Worm (Caenorhabditis elegans) whole organism, L1 larva: ENCODE data around the gene F36G3.2.

Experiments used
- C04F5.9 ChIP-seq: sonication (generic microtip); optimal IDR thresholded peaks from 2 replicates; lab custom pipeline; 2016; ENCODE audit warnings: missing genetic modification characterization, missing compliant biosample characterization
- C16A3.4 ChIP-seq: fragments of 150-350 bp; optimal IDR thresholded peaks from 2 replicates; lab custom pipeline; 2014; ENCODE audit warnings: missing biosample characterization, missing genetic modification characterization
- C34B4.2 ChIP-seq: sonication (generic microtip); optimal IDR thresholded peaks from 2 replicates; lab custom pipeline; 2017; ENCODE audit warnings: mild to moderate bottlenecking, missing genetic modification characterization, missing compliant biosample characterization
- aha-1 ChIP-seq: fragments of 150-350 bp; optimal IDR thresholded peaks from 2 replicates; lab custom pipeline; 2014; ENCODE audit warnings: missing biosample characterization, missing genetic modification characterization
- blmp-1 ChIP-seq: fragments of 150-350 bp; optimal IDR thresholded peaks from 2 replicates; lab custom pipeline; 2014; ENCODE audit warnings: missing biosample characterization, missing genetic modification characterization
- ceh-82 ChIP-seq, 3 experiments: fragments of 150-350 bp in 1 of 3; sonication (generic microtip) in 2 of 3; optimal IDR thresholded peaks; 2 replicates each; lab custom pipeline; 2014 to 2017; ENCODE audit warnings: missing biosample characterization in 3 of 3, missing genetic modification characterization in 3 of 3
- ceh-88 ChIP-seq: fragments of 200-800 bp; sonication (Bioruptor generic); IDR thresholded peaks from 2 replicates; pipeline ENCODE4 v1.3.6; 2022; ENCODE audit warnings: missing genetic modification characterization, missing compliant biosample characterization
- ceh-90 ChIP-seq: sonication (generic microtip); optimal IDR thresholded peaks from 2 replicates; lab custom pipeline; 2016; ENCODE audit warnings: missing genetic modification characterization, missing compliant biosample characterization
- dsc-1 ChIP-seq: sonication (generic microtip); optimal IDR thresholded peaks from 2 replicates; lab custom pipeline; 2016; ENCODE audit warnings: mild to moderate bottlenecking, missing genetic modification characterization, missing compliant biosample characterization
- efl-3 ChIP-seq: fragments of 200-800 bp; sonication (Bioruptor generic); optimal IDR thresholded peaks from 2 replicates; lab custom pipeline; 2018; ENCODE audit warnings: mild to moderate bottlenecking, missing genetic modification characterization, missing compliant biosample characterization
- egl-27 ChIP-seq, 2 experiments: fragments of 150-350 bp in 1 of 2; sonication (generic microtip); optimal IDR thresholded peaks; 3 replicates each; lab custom pipeline; 2017 to 2018; ENCODE audit warnings: missing biosample characterization in 2 of 2, missing genetic modification characterization in 2 of 2, missing genetic modification reagents in 2 of 2
- fkh-10 ChIP-seq: sonication (generic microtip); optimal IDR thresholded peaks from 2 replicates; lab custom pipeline; 2017; ENCODE audit warnings: missing biosample characterization, missing genetic modification reagents, missing genetic modification characterization
- fkh-4 ChIP-seq: sonication (generic microtip); optimal IDR thresholded peaks from 2 replicates; lab custom pipeline; 2016; ENCODE audit warnings: missing compliant biosample characterization, missing genetic modification characterization, borderline replicate concordance
- fkh-8 ChIP-seq: sonication (generic microtip); optimal IDR thresholded peaks from 2 replicates; lab custom pipeline; 2016; ENCODE audit warnings: mild to moderate bottlenecking, missing genetic modification characterization, missing compliant biosample characterization
- hpl-2 ChIP-seq: fragments of 150-350 bp; optimal IDR thresholded peaks from 2 replicates; lab custom pipeline; 2014; ENCODE audit warnings: missing biosample characterization, missing genetic modification reagents, missing genetic modification characterization
- irx-1 ChIP-seq: sonication (generic microtip); optimal IDR thresholded peaks from 2 replicates; lab custom pipeline; 2016; ENCODE audit warnings: missing genetic modification characterization, missing compliant biosample characterization
- lin-14 ChIP-seq: fragments of 200-800 bp; sonication (Bioruptor generic); optimal IDR thresholded peaks from 2 replicates; lab custom pipeline; 2018; ENCODE audit warnings: mild to moderate bottlenecking, missing genetic modification characterization, moderate library complexity, missing compliant biosample characterization
- lin-39 ChIP-seq: fragments of 150-350 bp; optimal IDR thresholded peaks from 2 replicates; lab custom pipeline; 2014; ENCODE audit warnings: missing biosample characterization, missing genetic modification reagents, missing genetic modification characterization
- lir-3 ChIP-seq: sonication (generic microtip); optimal IDR thresholded peaks from 2 replicates; lab custom pipeline; 2016; ENCODE audit warnings: mild to moderate bottlenecking, missing genetic modification characterization, moderate library complexity, missing compliant biosample characterization; ENCODE audit not compliant: poor library complexity
- nhr-12 ChIP-seq: sonication (generic microtip); optimal IDR thresholded peaks from 2 replicates; lab custom pipeline; 2017; ENCODE audit warnings: missing biosample characterization, missing genetic modification characterization
- nhr-19 ChIP-seq: fragments of 200-800 bp; sonication (Bioruptor generic); conservative IDR thresholded peaks from 2 replicates; pipeline ENCODE4 v1.3.6; 2022; ENCODE audit warnings: missing genetic modification characterization, missing compliant biosample characterization
- nhr-20 ChIP-seq: sonication (generic microtip); optimal IDR thresholded peaks from 2 replicates; lab custom pipeline; 2016; ENCODE audit warnings: mild to moderate bottlenecking, missing genetic modification characterization, missing compliant biosample characterization
- nhr-28 ChIP-seq: fragments of 150-350 bp; optimal IDR thresholded peaks from 2 replicates; lab custom pipeline; 2014; ENCODE audit warnings: missing biosample characterization, missing genetic modification characterization
- nhr-71 ChIP-seq: sonication (generic microtip); optimal IDR thresholded peaks from 2 replicates; lab custom pipeline; 2016; ENCODE audit warnings: mild to moderate bottlenecking, missing genetic modification characterization, moderate library complexity, missing compliant biosample characterization
- nhr-76 ChIP-seq: sonication (generic microtip); optimal IDR thresholded peaks from 2 replicates; lab custom pipeline; 2017; ENCODE audit warnings: missing biosample characterization, missing genetic modification characterization
- nhr-77 ChIP-seq: fragments of 150-350 bp; optimal IDR thresholded peaks from 2 replicates; lab custom pipeline; 2014; ENCODE audit warnings: missing biosample characterization, missing genetic modification characterization
- nhr-84 ChIP-seq: sonication (generic microtip); optimal IDR thresholded peaks from 2 replicates; lab custom pipeline; 2017; ENCODE audit warnings: missing biosample characterization, missing genetic modification characterization
- pag-3 ChIP-seq: sonication (generic microtip); optimal IDR thresholded peaks from 2 replicates; lab custom pipeline; 2017; ENCODE audit warnings: missing genetic modification characterization, mild to moderate bottlenecking, missing compliant biosample characterization, antibody characterized with exemption, borderline replicate concordance; ENCODE audit not compliant: insufficient read depth
- pax-3 ChIP-seq: fragments of 200-800 bp; sonication (Bioruptor generic); optimal IDR thresholded peaks from 2 replicates; lab custom pipeline; 2018; ENCODE audit warnings: mild to moderate bottlenecking, missing genetic modification characterization, moderate library complexity, missing compliant biosample characterization
- rnt-1 ChIP-seq: sonication (generic microtip); optimal IDR thresholded peaks from 2 replicates; lab custom pipeline; 2016; ENCODE audit warnings: mild to moderate bottlenecking, missing genetic modification characterization, moderate library complexity, missing compliant biosample characterization
- skn-1 ChIP-seq: fragments of 150-350 bp; optimal IDR thresholded peaks from 2 replicates; lab custom pipeline; 2014; ENCODE audit warnings: missing biosample characterization, missing genetic modification characterization
- sox-4 ChIP-seq: sonication (generic microtip); optimal IDR thresholded peaks from 2 replicates; lab custom pipeline; 2016; ENCODE audit warnings: missing genetic modification characterization, missing compliant biosample characterization
- sup-37 ChIP-seq: fragments of 200-800 bp; sonication (Bioruptor generic); optimal IDR thresholded peaks from 2 replicates; lab custom pipeline; 2018; ENCODE audit warnings: mild to moderate bottlenecking, missing genetic modification characterization, missing compliant biosample characterization
- unc-30 ChIP-seq: sonication (generic microtip); optimal IDR thresholded peaks from 2 replicates; lab custom pipeline; 2017; ENCODE audit warnings: missing biosample characterization, missing genetic modification characterization
- unc-86 ChIP-seq: sonication (generic microtip); optimal IDR thresholded peaks from 2 replicates; lab custom pipeline; 2016; ENCODE audit warnings: missing genetic modification characterization, missing compliant biosample characterization
- xbp-1 ChIP-seq: sonication (generic microtip); optimal IDR thresholded peaks from 2 replicates; lab custom pipeline; 2016; ENCODE audit warnings: missing genetic modification characterization, missing compliant biosample characterization
- zag-1 ChIP-seq: fragments of 150-350 bp; optimal IDR thresholded peaks from 2 replicates; lab custom pipeline; 2014; ENCODE audit warnings: missing biosample characterization, missing genetic modification characterization
- ztf-11 ChIP-seq, 2 experiments: sonication (generic microtip); optimal IDR thresholded peaks; 2 replicates each; lab custom pipeline; 2016 to 2017; ENCODE audit warnings: missing genetic modification characterization in 2 of 2, missing biosample characterization in 1 of 2, missing compliant biosample characterization in 1 of 2

F36G3.2 gene

DNA sequence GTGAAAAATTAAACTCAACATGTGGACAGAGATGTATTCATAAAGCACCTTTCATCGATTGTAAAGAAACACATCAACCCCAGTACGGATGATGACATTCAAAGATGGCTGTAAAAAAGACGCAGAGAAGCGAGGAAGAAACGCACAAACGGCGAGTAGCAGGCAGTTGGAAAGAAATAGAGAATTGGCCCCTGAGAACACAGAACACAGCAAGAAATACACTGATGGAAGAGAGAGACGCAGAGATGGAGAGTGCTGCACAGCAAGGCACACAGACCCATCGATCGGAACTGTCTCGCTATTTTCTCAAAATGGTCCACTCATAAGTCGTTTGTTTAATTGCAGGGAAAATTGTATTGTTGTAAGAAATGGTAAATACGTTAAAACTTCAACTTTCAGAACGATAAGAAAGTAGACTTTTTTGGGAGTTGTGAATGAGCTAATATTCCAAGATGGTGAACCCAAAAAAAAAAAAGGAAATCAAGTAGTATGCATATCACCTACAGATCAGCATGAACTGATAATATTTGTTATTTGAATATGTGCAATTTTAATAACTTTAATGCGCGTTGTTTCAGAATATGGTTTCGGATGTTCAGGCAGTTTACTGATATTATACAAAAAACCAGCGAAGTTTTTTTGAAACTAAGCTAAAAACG, 28.7 kb upstream of the F36G3.2 start (continued):
- TF ChIP-seq sox-4 (tag; lab: Kevin White, UChicago): no peak
- TF ChIP-seq lin-39: no peak
- TF ChIP-seq ceh-82 (tag; optimal IDR thresholded peaks at IDR 0.05; lab: Kevin White, UChicago): peak in 1 of 3 experiments; percentile 3
- TF ChIP-seq zag-1 (tag; lab: Kevin White, UChicago): no peak
- no peak for TF ChIP-seq hpl-2 (GFP tag; lab: Kevin White, UChicago)
- TF ChIP-seq nhr-76: no peak
- no peak for TF ChIP-seq efl-3 (GFP tag; lab: Kevin White, UChicago)
- no peak for TF ChIP-seq unc-30 (tag; lab: Kevin White, UChicago)
- no peak for TF ChIP-seq sup-37 (GFP tag; lab: Kevin White, UChicago)
- TF ChIP-seq C04F5.9: no peak
- no peak for TF ChIP-seq fkh-4 (tag; lab: Kevin White, UChicago)
- peak; percentile 31 for TF ChIP-seq C16A3.4 (tag; lab: Kevin White, UChicago)
- TF ChIP-seq xbp-1 (tag; lab: Kevin White, UChicago): peak; percentile 54
- TF ChIP-seq nhr-12 (tag; lab: Kevin White, UChicago): no peak
- TF ChIP-seq lir-3 (tag; lab: Kevin White, UChicago): peak; percentile 55
- TF ChIP-seq nhr-28 (tag; lab: Kevin White, UChicago): no peak
- TF ChIP-seq dsc-1 (tag; lab: Kevin White, UChicago): peak; percentile 25
- TF ChIP-seq skn-1: peak; percentile 90
- TF ChIP-seq egl-27 (tag; optimal IDR thresholded peaks at IDR 0.05; lab: Kevin White, UChicago): peak; percentile 0 to 22
- TF ChIP-seq pag-3 (tag; lab: Kevin White, UChicago): no peak
- no peak for TF ChIP-seq fkh-10 (GFP tag; lab: Kevin White, UChicago)
- TF ChIP-seq nhr-84: no peak
- no peak for TF ChIP-seq aha-1
- peak; percentile 56 for TF ChIP-seq blmp-1 (tag; lab: Kevin White, UChicago)
- no peak for TF ChIP-seq ceh-90 (tag; lab: Kevin White, UChicago)
- TF ChIP-seq C34B4.2: no peak
- no peak for TF ChIP-seq pax-3 (tag; lab: Kevin White, UChicago)
- peak; percentile 60 for TF ChIP-seq rnt-1
- no peak for TF ChIP-seq ceh-88
- TF ChIP-seq nhr-77: no peak
- TF ChIP-seq irx-1 (tag; lab: Kevin White, UChicago): no peak
- TF ChIP-seq ztf-11 (tag; optimal IDR thresholded peaks at IDR 0.05; lab: Kevin White, UChicago): no peak
- no peak for TF ChIP-seq fkh-8 (tag; lab: Kevin White, UChicago)
- TF ChIP-seq nhr-71 (tag; lab: Kevin White, UChicago): peak; percentile 71
- peak; percentile 25; the same call in 1 of the 2 replicates for TF ChIP-seq nhr-19 (GFP tag; lab: Robert Waterston, UW)

DNA sequence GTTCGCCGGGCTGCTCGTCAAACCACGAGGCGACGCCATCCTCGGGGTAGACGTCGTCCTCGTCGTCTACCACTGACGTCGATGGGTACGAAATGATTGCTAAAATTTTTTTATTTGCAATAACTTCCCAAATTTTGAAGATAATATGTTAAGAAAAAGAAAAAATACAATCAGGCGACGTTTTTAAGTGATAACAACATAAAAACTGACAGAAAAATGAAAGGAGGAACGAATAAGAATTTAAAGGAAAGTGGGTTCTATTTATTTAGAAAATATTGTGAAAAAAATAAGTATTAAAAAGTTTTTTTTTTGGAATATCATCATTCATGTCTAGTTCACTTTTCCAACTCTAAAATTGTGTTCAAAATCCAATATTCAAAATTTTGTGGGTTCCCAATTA, 28.1 kb upstream of the F36G3.2 start, which contains the start of gene dpy-22:
Gene dpy-22, minus strand, starts transcription at position 101 of the 400 bp plus-strand sequence.
- TF ChIP-seq C04F5.9 (no peak), lin-39 (no peak), pax-3 (tag; lab: Kevin White, UChicago) (no peak)

- TF ChIP-seq fkh-10 (GFP tag; lab: Kevin White, UChicago) (peak; percentile 36), unc-86 (tag; lab: Kevin White, UChicago) (peak; percentile 0), nhr-20 (no peak), ceh-82 (tag; optimal IDR thresholded peaks at IDR 0.05; lab: Kevin White, UChicago) (peak in 1 of 3 experiments; percentile 28), nhr-28 (tag; lab: Kevin White, UChicago) (no peak), irx-1 (tag; lab: Kevin White, UChicago) (no peak), lin-14 (GFP tag; lab: Kevin White, UChicago) (peak; percentile 74)
Measured at ce11 chrX:9814132-9814811, 20.2 kb upstream of the F36G3.2 start.
